Worm (Caenorhabditis elegans): ENCODE results near the gene otub-3.

DNA sequence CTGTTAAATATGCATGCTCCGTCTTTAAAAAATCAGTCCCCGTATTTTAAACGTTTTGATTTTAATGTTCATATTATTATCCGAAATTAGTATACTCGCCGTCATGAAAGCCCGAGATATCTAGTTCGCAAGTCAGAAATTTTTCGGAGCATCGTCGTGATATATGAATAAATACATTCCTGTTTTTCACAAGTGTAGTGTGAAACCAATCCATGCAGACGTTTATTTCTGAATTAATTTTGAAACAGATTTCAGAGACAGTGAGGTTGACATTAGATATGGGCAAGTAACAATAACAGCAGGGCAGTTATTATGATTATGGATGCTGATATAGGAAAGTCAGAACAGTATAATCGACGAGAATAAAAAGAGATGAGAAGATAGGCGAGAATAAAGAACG lies 24.5 kb downstream of the otub-3 start:
- TF ChIP-seq T22C8.4 (GFP tag; IDR thresholded peaks at IDR 0.05): no peak
- no peak for TF ChIP-seq klf-2 (GFP tag; conservative IDR thresholded peaks at IDR 0.05)
- no peak for TF ChIP-seq ref-1 (GFP tag; conservative IDR thresholded peaks at IDR 0.05)
- TF ChIP-seq ztf-23 (GFP tag; IDR thresholded peaks at IDR 0.05): no peak
- no peak for TF ChIP-seq tab-1 (GFP tag; IDR thresholded peaks at IDR 0.05)
- TF ChIP-seq flt-1 (GFP tag; IDR thresholded peaks at IDR 0.05): no peak
- TF ChIP-seq med-1 (GFP tag; optimal IDR thresholded peaks at IDR 0.05; ENCODE audit: insufficient read depth): no peak
- TF ChIP-seq ztf-29 (GFP tag; IDR thresholded peaks at IDR 0.05): no peak
- TF ChIP-seq cog-1 (tag; optimal IDR thresholded peaks at IDR 0.05): no peak
